Worm (Caenorhabditis elegans): ENCODE data around the gene C17B7.12.

ce11 chrV:3349877-3350276 is 3.1 kb upstream of the C17B7.12 start, which contains the start of gene C17B7.15:
- TF ChIP-seq nhr-28 (tag; optimal IDR thresholded peaks at IDR 0.05) (no peak), lsy-2 (tag; optimal IDR thresholded peaks at IDR 0.05) (no peak), snpc-4 (tag; optimal IDR thresholded peaks at IDR 0.05) (no peak), R02D3.7 (tag; optimal IDR thresholded peaks at IDR 0.05) (no peak), aly-2 (tag; optimal IDR thresholded peaks at IDR 0.05) (no peak), spr-3 (GFP tag; optimal IDR thresholded peaks at IDR 0.05) (no peak), dpl-1 (GFP tag; optimal IDR thresholded peaks at IDR 0.05) (no peak), unc-62 (GFP tag; optimal IDR thresholded peaks at IDR 0.05 in 1 of 2) (no peak), unc-62 (tag; optimal IDR thresholded peaks at IDR 0.05) (no peak), ama-1 (optimal IDR thresholded peaks at IDR 0.05) (no peak)
